Worm (Caenorhabditis elegans): ENCODE measurements around the gene Y105C5A.1268.

ce11 chrIV:15606396-15606795 is 39.9 kb downstream of the Y105C5A.1268 start:
- TF ChIP-seq dao-5 (tag; optimal IDR thresholded peaks at IDR 0.05) (no peak), W03F9.2 (tag; optimal IDR thresholded peaks at IDR 0.05) (no peak)

Measured in whole organism, L4/young adult.